Fruit fly (Drosophila melanogaster): ENCODE results near the gene CG7692.

DNA sequence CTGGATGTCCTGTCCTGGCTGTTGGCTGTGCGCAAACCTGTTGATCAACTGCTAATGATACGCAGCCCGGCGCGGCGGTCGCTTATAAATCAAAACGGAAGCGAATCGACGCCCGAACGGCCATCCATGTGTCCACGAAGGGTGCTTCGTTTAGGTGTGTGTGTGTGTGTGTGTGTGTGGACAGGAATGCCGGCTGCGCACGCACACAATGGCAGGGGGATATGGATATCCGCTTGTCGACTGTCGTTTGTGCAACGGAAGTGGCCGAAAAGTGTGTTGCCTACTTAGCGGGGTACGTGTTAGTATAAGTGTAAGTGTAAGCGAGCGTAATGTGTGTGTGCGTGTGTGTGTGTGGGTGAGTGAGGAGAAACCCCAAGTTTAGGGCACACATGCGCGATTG lies 2.0 kb upstream of the CG7692 start, which contains the start of gene Mip:
- TF ChIP-seq CG2678 (tag; optimal IDR thresholded peaks at IDR 0.05) (no peak), Rx (GFP tag; IDR thresholded peaks at IDR 0.05) (no peak), Hey (tag; optimal IDR thresholded peaks at IDR 0.05) (peak; percentile 39), Sry-δ (GFP tag; optimal IDR thresholded peaks at IDR 0.05) (no peak), Opbp (GFP tag; IDR thresholded peaks at IDR 0.05; ENCODE audit: partially characterized antibody) (no peak)

All from whole organism, embryonic.